Fruit fly (Drosophila melanogaster): ENCODE data around the gene CG32459.

CG32459 gene

dm6 chr3L:22880914-22881313, 25.1 kb upstream of the CG32459 start, which contains the start of gene slif:
slif (plus strand) TSS chr3L:22881045.
- TF ChIP-seq CG32006 (GFP tag; optimal IDR thresholded peaks at IDR 0.05) (no peak), topi (GFP tag; optimal IDR thresholded peaks at IDR 0.05) (no peak)

DNA sequence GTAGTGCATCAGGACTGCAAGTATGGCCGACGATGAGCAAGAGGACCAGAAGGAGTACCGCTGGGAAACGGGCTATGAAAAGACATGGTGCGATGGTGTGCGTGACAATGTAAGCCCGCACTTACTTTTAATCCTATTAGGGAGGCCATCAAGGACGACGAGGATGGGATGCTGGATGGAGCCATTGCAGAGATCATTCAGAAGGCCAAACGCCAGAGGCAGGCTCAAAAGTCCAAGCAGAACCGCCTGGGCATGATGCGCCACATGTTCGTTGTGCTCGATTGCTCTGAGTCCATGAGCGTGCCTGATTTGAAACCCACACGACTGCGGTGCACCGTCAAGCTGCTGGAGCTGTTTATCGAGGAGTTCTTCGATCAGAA, 23.5 kb upstream of the CG32459 start:
- TF ChIP-seq acj6 (GFP tag; optimal IDR thresholded peaks at IDR 0.05) (no peak), ss (GFP tag; optimal IDR thresholded peaks at IDR 0.05) (no peak), dsx (GFP tag; optimal IDR thresholded peaks at IDR 0.05; ENCODE audit: poor library complexity, severe bottlenecking) (no peak), esn (GFP tag; optimal IDR thresholded peaks at IDR 0.05) (no peak), Sox15 (GFP tag; optimal IDR thresholded peaks at IDR 0.05) (no peak), Eip75B (GFP tag; optimal IDR thresholded peaks at IDR 0.05) (no peak), Met (GFP tag; optimal IDR thresholded peaks at IDR 0.05) (no peak), Lpt (GFP tag; optimal IDR thresholded peaks at IDR 0.05) (no peak), OdsH (GFP tag; optimal IDR thresholded peaks at IDR 0.05) (no peak), Sox14 (GFP tag; optimal IDR thresholded peaks at IDR 0.05) (no peak), spab (GFP tag; optimal IDR thresholded peaks at IDR 0.05) (no peak), pdm3 (GFP tag; optimal IDR thresholded peaks at IDR 0.05) (no peak), Eip93F (GFP tag; optimal IDR thresholded peaks at IDR 0.05) (no peak), CG3919 (GFP tag; optimal IDR thresholded peaks at IDR 0.05) (no peak), cyc (GFP tag; optimal IDR thresholded peaks at IDR 0.05) (no peak), fd59A (GFP tag; optimal IDR thresholded peaks at IDR 0.05) (no peak), eg (GFP tag; IDR thresholded peaks at IDR 0.05) (no peak), CG16779 (tag; optimal IDR thresholded peaks at IDR 0.05) (no peak), CG11294 (GFP tag; IDR thresholded peaks at IDR 0.05) (no peak), Smox (GFP tag; optimal IDR thresholded peaks at IDR 0.05) (no peak)

DNA sequence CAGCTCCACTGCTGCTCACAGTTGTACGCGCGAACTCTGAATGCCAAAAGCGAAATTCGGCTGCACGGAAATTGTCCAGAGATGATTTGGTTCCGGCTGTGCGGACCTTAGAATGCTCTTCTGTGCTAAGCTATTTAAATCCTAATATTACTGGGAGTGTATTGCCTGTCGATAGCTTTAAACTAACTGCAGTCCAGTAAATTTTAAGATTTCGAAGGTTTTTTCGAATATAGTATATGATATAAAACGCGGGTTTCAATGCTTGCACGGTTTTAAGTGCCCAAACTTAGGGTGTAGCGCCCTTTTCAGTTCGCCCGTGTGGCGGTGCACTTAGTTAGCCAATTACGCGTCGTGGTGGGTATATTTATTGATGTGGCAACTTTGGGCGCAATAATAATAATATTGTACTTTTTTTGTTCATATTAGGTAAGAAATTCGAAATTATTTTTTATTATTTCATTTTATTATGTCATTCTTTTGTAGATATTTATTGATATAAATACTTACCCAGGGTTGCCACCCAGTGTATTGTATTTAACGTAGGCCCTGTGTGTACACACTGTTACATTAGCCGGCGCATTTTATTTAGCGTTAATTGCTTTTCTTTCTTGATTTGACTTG, 23.0 kb upstream of the CG32459 start, which contains the start of the genes Chro and Ssl1:
Gene Chro, minus strand, starts transcription at position 262 of the 621 bp plus-strand sequence.
Gene Ssl1, plus strand, starts transcription at position 367 of the 621 bp plus-strand sequence.
- TF ChIP-seq Lpt (GFP tag; optimal IDR thresholded peaks at IDR 0.05): peak; percentile 100
- TF ChIP-seq fd85E (GFP tag; optimal IDR thresholded peaks at IDR 0.05): peak; percentile 99
- peak; percentile 100 for TF ChIP-seq Smox (GFP tag; optimal IDR thresholded peaks at IDR 0.05)
- peak; percentile 100 for TF ChIP-seq CG31627 (GFP tag; optimal IDR thresholded peaks at IDR 0.05)
- TF ChIP-seq fkh (GFP tag; optimal IDR thresholded peaks at IDR 0.05): peak; percentile 96
- TF ChIP-seq Gug (GFP tag; IDR thresholded peaks at IDR 0.05): peak; percentile 100
- TF ChIP-seq eg (GFP tag; IDR thresholded peaks at IDR 0.05): peak; percentile 100
- TF ChIP-seq CG6808 (GFP tag; optimal IDR thresholded peaks at IDR 0.05): peak; percentile 99
- peak; percentile 100 for TF ChIP-seq Ets96B (tag; optimal IDR thresholded peaks at IDR 0.05)
- TF ChIP-seq Eip78C (GFP tag): peak; percentile 100
- TF ChIP-seq CG15336 (GFP tag; IDR thresholded peaks at IDR 0.05): peak; percentile 100
- peak; percentile 100 for TF ChIP-seq esn (GFP tag; optimal IDR thresholded peaks at IDR 0.05)
- peak; percentile 100 for TF ChIP-seq salr (GFP tag; optimal IDR thresholded peaks at IDR 0.05)
- peak; percentile 99 for TF ChIP-seq dsx (GFP tag; optimal IDR thresholded peaks at IDR 0.05; ENCODE audit: poor library complexity, severe bottlenecking)
- peak; percentile 100 for TF ChIP-seq dac (GFP tag; optimal IDR thresholded peaks at IDR 0.05)
- peak; percentile 100 for TF ChIP-seq OdsH (GFP tag; optimal IDR thresholded peaks at IDR 0.05)
- peak; percentile 99 for TF ChIP-seq achi (GFP tag; optimal IDR thresholded peaks at IDR 0.05)
- TF ChIP-seq cyc (GFP tag; optimal IDR thresholded peaks at IDR 0.05): peak; percentile 100
- TF ChIP-seq vri (GFP tag; optimal IDR thresholded peaks at IDR 0.05): peak; percentile 100
- peak; percentile 100 for TF ChIP-seq CG32006 (GFP tag; optimal IDR thresholded peaks at IDR 0.05)
- peak; percentile 100 for TF ChIP-seq Hr38 (GFP tag; optimal IDR thresholded peaks at IDR 0.05)
- TF ChIP-seq CG11762 (GFP tag; optimal IDR thresholded peaks at IDR 0.05; ENCODE audit: insufficient read depth): peak; percentile 100
- TF ChIP-seq Sox102F (GFP tag; optimal IDR thresholded peaks at IDR 0.05): peak; percentile 100
- TF ChIP-seq CG11294 (GFP tag; IDR thresholded peaks at IDR 0.05): peak; percentile 99
- TF ChIP-seq Eip75B (GFP tag; optimal IDR thresholded peaks at IDR 0.05): peak; percentile 100
- TF ChIP-seq CG16779 (tag; optimal IDR thresholded peaks at IDR 0.05): peak; percentile 99
- peak; percentile 100 for TF ChIP-seq net (GFP tag; optimal IDR thresholded peaks at IDR 0.05)
- peak; percentile 100 for TF ChIP-seq Sox15 (GFP tag; optimal IDR thresholded peaks at IDR 0.05)
- peak; percentile 100 for TF ChIP-seq Hr39 (GFP tag; optimal IDR thresholded peaks at IDR 0.05)
- peak; percentile 99 to 100 for TF ChIP-seq ss (GFP tag; optimal IDR thresholded peaks at IDR 0.05)
- TF ChIP-seq CG6854 (GFP tag; optimal IDR thresholded peaks at IDR 0.05): peak; percentile 100
- TF ChIP-seq CG10631 (GFP tag; optimal IDR thresholded peaks at IDR 0.05): peak; percentile 100
- TF ChIP-seq CG4318 (GFP tag; optimal IDR thresholded peaks at IDR 0.05): peak; percentile 100
- TF ChIP-seq svp (GFP tag): peak; percentile 100
- TF ChIP-seq CG8632 (GFP tag; optimal IDR thresholded peaks at IDR 0.05): peak; percentile 100
- TF ChIP-seq CG8119 (GFP tag; IDR thresholded peaks at IDR 0.05): peak; percentile 100
- peak; percentile 100 for TF ChIP-seq CG6163 (GFP tag; IDR thresholded peaks at IDR 0.05)

All from whole organism, prepupa.